Fruit fly (Drosophila melanogaster) whole organism, pupa: Measurements from ENCODE around the gene CG32214.

Source experiments
- CG14655 ChIP-seq: fragments of 200-800 bp; sonication (Bioruptor generic); optimal IDR thresholded peaks from 3 replicates; lab custom pipeline; 2017; ENCODE audit warnings: mild to moderate bottlenecking, missing biosample characterization, missing genetic modification reagents, missing genetic modification characterization
- CG15710 ChIP-seq: fragments of 200-800 bp; sonication (Bioruptor generic); optimal IDR thresholded peaks from 2 replicates; lab custom pipeline; 2018; ENCODE audit warnings: missing biosample characterization, mild to moderate bottlenecking, missing genetic modification characterization, moderate library complexity
- CG17806 ChIP-seq: fragments of 200-800 bp; sonication (Bioruptor generic); optimal IDR thresholded peaks from 2 replicates; lab custom pipeline; 2018; ENCODE audit warnings: missing biosample characterization, mild to moderate bottlenecking, missing genetic modification characterization, moderate library complexity
- CG32121 ChIP-seq: fragments of 200-800 bp; sonication (Bioruptor generic); IDR thresholded peaks from 2 replicates; pipeline ENCODE4 v1.3.6; 2022; ENCODE audit warnings: missing biosample characterization, missing genetic modification characterization
- CG34367 ChIP-seq: fragments of 200-800 bp; sonication (Bioruptor generic); optimal IDR thresholded peaks from 2 replicates; lab custom pipeline; 2018; ENCODE audit warnings: missing biosample characterization, mild to moderate bottlenecking, missing genetic modification characterization
- CG4496 ChIP-seq: fragments of 200-800 bp; sonication (Bioruptor generic); IDR thresholded peaks from 3 replicates; pipeline ENCODE4 v1.3.6; 2022; ENCODE audit warnings: missing biosample characterization, missing genetic modification characterization
- CG9948 ChIP-seq: fragments of 200-800 bp; sonication (Bioruptor generic); optimal IDR thresholded peaks from 2 replicates; lab custom pipeline; 2018; ENCODE audit warnings: missing biosample characterization, mild to moderate bottlenecking, missing genetic modification characterization, moderate library complexity
- D1 ChIP-seq: fragments of 200-800 bp; sonication (Bioruptor generic); optimal IDR thresholded peaks from 2 replicates; lab custom pipeline; 2018; ENCODE audit warnings: missing biosample characterization, mild to moderate bottlenecking, missing genetic modification characterization, moderate library complexity
- EcR ChIP-seq: fragments of 200-800 bp; sonication (Bioruptor generic); optimal IDR thresholded peaks from 3 replicates; lab custom pipeline; 2019; ENCODE audit warnings: missing biosample characterization, missing genetic modification characterization, mild to moderate bottlenecking, moderate library complexity, missing genetic modification reagents
- Ets98B ChIP-seq: fragments of 200-800 bp; sonication (Bioruptor generic); IDR thresholded peaks from 2 replicates; pipeline ENCODE4 v1.3.6; 2022; ENCODE audit warnings: missing biosample characterization, missing genetic modification characterization
- Pif1A ChIP-seq: fragments of 200-800 bp; sonication (Bioruptor generic); optimal IDR thresholded peaks from 3 replicates; lab custom pipeline; 2016; ENCODE audit warnings: missing biosample characterization, missing genetic modification characterization
- Snoo ChIP-seq: fragments of 200-800 bp; sonication (Bioruptor generic); optimal IDR thresholded peaks from 3 replicates; lab custom pipeline; 2017; ENCODE audit warnings: missing biosample characterization, mild to moderate bottlenecking, missing genetic modification characterization, inconsistent platforms
- rn ChIP-seq: fragments of 200-800 bp; sonication (Bioruptor generic); IDR thresholded peaks from 2 replicates; pipeline ENCODE4 v1.3.6; 2022; ENCODE audit warnings: missing biosample characterization, missing genetic modification characterization

- TF ChIP-seq Ets98B (GFP tag; lab: Robert Waterston, UW) (no peak), rn (no peak), CG32121 (GFP tag; lab: Robert Waterston, UW) (no peak), CG34367 (tag; lab: Kevin White, UChicago) (no peak), EcR (GFP tag; lab: Kevin White, UChicago) (no peak), Pif1A (GFP tag; lab: Kevin White, UChicago) (no peak), D1 (tag; lab: Kevin White, UChicago) (no peak), CG15710 (tag; lab: Kevin White, UChicago) (no peak), Snoo (tag; lab: Kevin White, UChicago) (no peak), CG9948 (tag; lab: Kevin White, UChicago) (no peak), CG17806 (tag; lab: Kevin White, UChicago) (no peak), CG4496 (no peak), CG14655 (GFP tag; lab: Kevin White, UChicago) (no peak)
Measured at dm6 chr3L:19499334-19499733, 32.2 kb downstream of the CG32214 start.
